Worm (Caenorhabditis elegans): Measurements from ENCODE around the gene dot-1.3.
"Not testable (repeated sequence)": the region's sequence is repeated elsewhere in the genome, so short reads cannot be mapped to it uniquely, and the experiment has no call there.

dot-1.3 gene

DNA sequence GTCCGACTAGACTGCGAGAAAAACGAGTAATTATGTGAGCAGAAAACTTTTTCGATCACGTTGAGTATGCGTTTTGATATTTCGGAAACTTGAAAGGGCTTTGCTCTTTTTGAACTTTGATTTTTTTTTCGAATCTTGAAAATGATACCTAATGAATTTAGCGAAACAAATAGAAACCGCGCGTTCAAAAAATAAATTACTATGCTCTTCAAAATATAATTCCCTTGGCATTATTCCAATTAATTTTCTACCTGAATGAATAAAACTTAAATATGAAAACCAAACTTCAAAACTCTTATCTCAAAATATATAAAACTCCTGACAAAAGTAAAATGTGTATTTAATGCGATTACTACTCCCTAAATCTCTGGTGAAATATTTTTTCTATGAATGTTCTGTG lies 12.6 kb upstream of the dot-1.3 start, which contains the start of gene xtr-2:
Gene xtr-2 (plus strand): TSS at position 301 of the 400 bp plus-strand sequence.
- TF ChIP-seq unc-62 (GFP tag; optimal IDR thresholded peaks at IDR 0.05), result no peak

DNA sequence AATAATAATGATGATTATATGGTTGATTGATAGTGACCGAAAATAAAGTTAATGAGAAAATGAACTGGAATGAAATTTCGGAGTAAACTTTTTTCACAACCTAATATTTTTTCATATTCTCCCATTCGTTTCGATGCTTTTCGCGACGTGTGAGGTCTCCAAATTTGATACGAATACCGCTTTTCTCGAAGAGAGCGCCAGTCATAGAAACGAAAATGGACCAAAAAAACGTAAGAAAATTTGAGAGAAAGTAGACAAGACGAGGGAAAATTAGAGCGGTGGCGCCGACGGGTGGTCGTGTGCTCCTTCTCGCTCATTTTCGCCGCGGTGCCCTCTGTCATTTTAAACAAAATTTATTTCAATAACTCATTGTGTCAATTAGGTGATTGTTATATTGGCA lies 11.7 kb upstream of the dot-1.3 start:
- TF ChIP-seq unc-62 (GFP tag; optimal IDR thresholded peaks at IDR 0.05), result no peak

DNA sequence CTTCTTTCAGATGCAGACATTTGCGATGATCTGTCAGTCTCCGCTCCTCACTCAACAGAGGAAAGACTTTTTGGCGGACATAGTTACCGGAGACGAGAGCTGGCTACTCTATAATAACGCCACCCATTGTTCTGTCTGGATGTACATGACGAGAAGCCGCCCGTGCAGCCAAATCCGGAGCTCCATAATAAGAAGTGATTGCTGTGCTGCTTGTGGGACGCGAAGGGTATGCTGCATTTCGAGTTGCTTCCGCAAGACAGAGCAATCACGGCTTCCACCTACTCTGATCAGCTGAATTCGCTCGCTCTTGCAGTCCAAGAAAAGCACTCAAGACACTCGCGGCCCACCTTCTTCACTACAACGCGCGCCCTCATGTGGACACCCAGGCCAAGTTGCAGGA lies 11.1 kb upstream of the dot-1.3 start:
- no peak for TF ChIP-seq unc-62 (GFP tag; optimal IDR thresholded peaks at IDR 0.05)

DNA sequence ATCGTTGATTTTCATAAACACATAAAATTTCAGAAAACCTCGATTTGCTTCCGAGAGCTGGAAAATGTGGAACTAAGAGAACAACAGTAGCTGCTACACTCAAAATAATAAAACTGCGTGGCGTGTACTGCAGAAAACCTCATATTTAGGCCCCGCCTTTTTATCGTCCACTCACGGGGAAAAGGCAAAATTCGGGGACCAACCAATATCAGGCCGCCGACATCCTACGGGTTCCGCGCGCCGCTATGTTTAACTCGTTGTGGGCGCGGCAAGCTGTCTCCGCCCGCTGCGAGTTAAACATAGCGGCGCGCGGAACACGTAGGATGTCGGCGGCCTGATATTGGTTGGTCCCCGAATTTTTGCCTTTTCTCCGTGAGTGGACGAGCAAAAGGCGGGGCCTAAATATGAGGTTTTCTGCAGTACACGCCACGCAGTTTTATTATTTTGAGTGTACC lies 5.4 kb upstream of the dot-1.3 start, which contains the start of gene F17A2.16:
Gene F17A2.16 (plus strand): TSS at position 405 of the 455 bp plus-strand sequence.
- not testable (repeated sequence) for TF ChIP-seq unc-62 (GFP tag; optimal IDR thresholded peaks at IDR 0.05)

- no peak for TF ChIP-seq unc-62 (GFP tag; optimal IDR thresholded peaks at IDR 0.05)
Measured at ce11 chrX:12306565-12306964, 3.9 kb upstream of the dot-1.3 start, which contains the start of gene phf-32. Gene phf-32 (plus strand): TSS chrX:12306865.

DNA sequence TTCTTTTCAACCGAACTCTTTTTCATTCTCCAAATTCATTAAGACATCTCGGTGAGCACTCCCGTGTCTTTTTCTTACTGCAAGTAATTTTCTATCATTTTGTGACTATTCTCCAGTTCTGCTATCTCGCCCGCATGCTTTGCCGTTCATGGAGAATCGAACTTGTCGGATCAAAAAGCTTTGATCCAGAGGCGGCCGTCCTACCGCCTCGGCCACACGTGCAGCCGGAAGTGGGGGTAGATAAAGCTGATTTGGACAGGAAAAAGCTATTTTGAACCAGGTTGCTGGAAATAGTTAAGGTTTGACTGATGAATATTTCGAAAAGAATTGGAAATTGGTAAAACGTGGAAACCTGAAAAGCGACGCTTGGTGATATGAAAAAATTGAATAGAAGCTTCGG lies 1.6 kb upstream of the dot-1.3 start:
- no peak for TF ChIP-seq unc-62 (GFP tag; optimal IDR thresholded peaks at IDR 0.05)

ce11 chrX:12299834-12300233 lies 2.8 kb downstream of the dot-1.3 start, which contains the start of gene W06D11.5:
Gene W06D11.5 (plus strand): TSS chrX:12300134.
- TF ChIP-seq unc-62 (GFP tag; optimal IDR thresholded peaks at IDR 0.05), result no peak

- no peak for TF ChIP-seq unc-62 (GFP tag; optimal IDR thresholded peaks at IDR 0.05)
Measured at ce11 chrX:12298324-12298723, 4.3 kb downstream of the dot-1.3 start, which contains the start of gene W06D11.3. Gene W06D11.3 (plus strand): TSS chrX:12298683.

- no peak for TF ChIP-seq unc-62 (GFP tag; optimal IDR thresholded peaks at IDR 0.05)
Measured at ce11 chrX:12296392-12296791, 6.3 kb downstream of the dot-1.3 start, which contains the start of gene W06D11.2. Gene W06D11.2 (minus strand): TSS chrX:12296730.

DNA sequence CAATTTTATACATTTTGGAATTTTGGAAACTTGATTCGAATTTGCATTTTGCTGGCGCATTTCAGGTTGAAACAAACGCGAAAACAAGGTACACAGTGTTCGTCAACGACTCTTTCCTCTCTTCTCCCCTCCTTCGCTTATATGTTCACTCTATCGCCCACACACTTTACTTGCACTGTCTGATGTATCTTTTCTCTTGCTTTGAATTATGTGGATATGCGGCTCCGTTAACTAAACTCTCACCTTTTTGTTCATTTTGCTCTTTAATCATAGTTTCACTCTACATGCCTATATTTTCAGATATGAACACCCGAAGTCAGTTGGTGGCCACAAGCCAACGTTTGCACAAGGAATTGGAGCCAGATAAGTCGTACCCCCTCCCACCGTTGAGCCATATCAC lies 8.4 kb downstream of the dot-1.3 start, which contains the start of gene W06D11.1:
Gene W06D11.1 (plus strand): TSS at position 301 of the 400 bp plus-strand sequence.
- TF ChIP-seq unc-62 (GFP tag; optimal IDR thresholded peaks at IDR 0.05), result no peak

ce11 chrX:12290539-12290938 lies 12.1 kb downstream of the dot-1.3 start, which contains the start of gene C04B4.4:
Gene C04B4.4 (plus strand): TSS chrX:12290839.
- no peak for TF ChIP-seq unc-62 (GFP tag; optimal IDR thresholded peaks at IDR 0.05)

DNA sequence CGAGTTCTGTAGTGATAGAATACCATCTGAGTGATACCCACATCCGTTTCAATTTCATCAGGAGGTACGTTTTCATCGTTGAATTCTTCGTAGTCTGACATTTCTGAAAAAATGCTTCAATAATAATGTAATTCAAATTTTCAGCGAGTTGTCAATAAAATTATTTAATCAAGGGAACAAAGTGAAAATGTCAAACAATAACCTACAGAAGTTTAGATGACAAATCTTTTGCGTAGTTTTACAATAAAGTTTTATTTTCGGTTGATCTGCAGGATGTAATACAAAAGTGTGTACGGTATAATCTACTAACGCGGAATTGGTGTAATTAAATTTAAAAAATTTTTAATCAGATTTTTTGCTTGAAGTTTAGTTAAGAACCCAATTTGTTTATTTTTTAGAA lies 14.4 kb downstream of the dot-1.3 start, which contains the start of gene C04B4.5:
Gene C04B4.5 (minus strand): TSS at position 101 of the 400 bp plus-strand sequence.
- TF ChIP-seq unc-62 (GFP tag; optimal IDR thresholded peaks at IDR 0.05), result no peak

DNA sequence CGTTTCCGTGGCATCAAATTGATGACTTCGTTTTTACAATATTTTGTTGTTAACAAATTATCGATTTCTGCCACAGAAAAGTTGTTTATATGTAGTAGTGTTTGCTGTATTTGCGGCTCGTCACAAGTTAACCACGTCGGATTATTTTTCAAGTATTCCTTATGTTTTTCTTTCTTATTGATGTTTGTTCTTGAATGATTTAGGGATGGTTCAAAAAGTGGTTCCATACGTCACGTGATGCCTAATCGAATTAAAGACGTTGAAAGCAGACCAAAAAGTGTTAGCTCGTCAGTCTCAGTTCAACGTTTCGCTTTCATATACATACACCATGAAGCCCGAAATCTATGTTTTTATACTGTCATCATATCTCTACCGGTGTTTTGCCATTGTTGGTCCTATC lies 17.2 kb downstream of the dot-1.3 start, which contains the start of gene lips-2:
Gene lips-2 (plus strand): TSS at position 301 of the 400 bp plus-strand sequence.
- TF ChIP-seq unc-62 (GFP tag; optimal IDR thresholded peaks at IDR 0.05), result no peak

ce11 chrX:12284161-12284560 lies 18.5 kb downstream of the dot-1.3 start:
- no peak for TF ChIP-seq unc-62 (GFP tag; optimal IDR thresholded peaks at IDR 0.05)

DNA sequence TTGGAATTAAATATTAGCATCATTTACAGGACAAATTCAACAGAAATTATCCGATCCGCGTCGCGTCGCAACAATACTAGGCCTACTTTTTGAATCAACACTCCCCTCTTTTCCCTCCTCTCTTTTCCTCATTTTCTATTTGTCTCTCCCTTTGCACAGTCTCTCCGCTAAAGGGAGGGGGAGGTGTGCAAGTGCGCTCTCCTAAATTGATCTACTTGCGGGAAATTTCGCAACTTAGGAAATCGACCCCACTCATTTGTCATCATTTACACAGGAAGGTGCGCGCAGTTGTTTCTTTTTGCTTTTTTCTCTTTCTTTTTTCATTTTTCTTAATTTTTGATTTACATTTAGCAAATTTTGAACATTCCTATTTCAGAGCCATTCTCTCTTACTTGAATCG lies 19.7 kb downstream of the dot-1.3 start, which contains the start of gene C04B4.2:
Gene C04B4.2 (plus strand): TSS at position 371 of the 400 bp plus-strand sequence.
- TF ChIP-seq unc-62 (GFP tag; optimal IDR thresholded peaks at IDR 0.05), result no peak

DNA sequence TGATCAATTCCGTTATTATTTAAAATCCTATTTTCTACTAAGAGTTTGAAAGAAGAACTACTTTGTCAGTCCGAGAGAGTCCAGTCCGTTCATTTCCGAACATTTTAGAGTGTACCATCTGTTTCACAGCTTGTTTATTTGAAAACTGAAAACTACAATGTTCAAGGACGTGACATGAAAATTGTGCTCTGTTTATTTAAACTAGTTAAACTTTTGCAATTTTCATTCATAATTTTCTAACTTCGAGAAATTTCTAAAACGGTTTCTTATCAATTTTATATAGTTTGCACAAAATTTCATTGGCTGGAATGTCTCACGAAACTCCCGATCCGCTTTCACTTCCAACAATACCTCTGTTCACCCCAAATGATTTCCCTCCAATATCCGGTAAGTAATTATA lies 22.2 kb downstream of the dot-1.3 start, which contains the start of gene C04B4.1:
Gene C04B4.1 (plus strand): TSS at position 301 of the 400 bp plus-strand sequence.
- TF ChIP-seq unc-62 (GFP tag; optimal IDR thresholded peaks at IDR 0.05), result no peak

DNA sequence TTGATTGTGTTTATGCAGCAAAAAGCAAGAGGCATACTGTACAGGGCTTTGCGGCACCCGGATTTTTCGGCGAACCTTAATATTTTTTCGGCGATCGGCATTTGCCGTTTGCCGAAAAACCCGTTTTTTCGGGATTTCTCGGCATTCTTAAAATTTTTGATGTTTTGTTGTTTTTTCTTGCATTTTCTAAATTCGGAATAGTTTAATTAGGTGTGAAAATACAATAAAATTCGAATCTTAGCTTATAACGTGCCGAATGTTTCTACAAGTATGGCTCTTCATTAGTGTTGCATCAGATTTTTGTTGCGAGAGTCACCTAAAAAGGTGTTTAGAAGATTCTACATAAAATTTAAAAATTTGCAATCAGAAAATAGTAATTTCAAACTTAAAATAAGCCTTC lies 27.1 kb downstream of the dot-1.3 start, which contains the start of gene C04B4.6:
Gene C04B4.6 (minus strand): TSS at position 101 of the 400 bp plus-strand sequence.
- TF ChIP-seq unc-62 (GFP tag; optimal IDR thresholded peaks at IDR 0.05), result no peak

Data from whole organism, dauer.